Worm (Caenorhabditis elegans): ENCODE data around the gene degl-2.

The degl-2 gene

ce11 chrIV:9669969-9670368 is 26.7 kb downstream of the degl-2 start (continued):
- no peak for TF ChIP-seq nhr-11 (tag; optimal IDR thresholded peaks at IDR 0.05)

ce11 chrIV:9671001-9671652 is 27.8 kb downstream of the degl-2 start:
- TF ChIP-seq hlh-11 (tag; optimal IDR thresholded peaks at IDR 0.05), result peak; percentile 84
- TF ChIP-seq hlh-30 (tag; optimal IDR thresholded peaks at IDR 0.05; ENCODE audit: insufficient read depth), result peak; percentile 77
- no peak for TF ChIP-seq F26F4.8 (GFP tag; conservative IDR thresholded peaks at IDR 0.05)
- no peak for TF ChIP-seq spr-3 (GFP tag; optimal IDR thresholded peaks at IDR 0.05)
- TF ChIP-seq hif-1 (tag; optimal IDR thresholded peaks at IDR 0.05), result peak in 1 of 2 experiments; percentile 37
- no peak for TF ChIP-seq lir-3 (tag; optimal IDR thresholded peaks at IDR 0.05)
- no peak for TF ChIP-seq nhr-41 (GFP tag; IDR thresholded peaks at IDR 0.05)
- no peak for TF ChIP-seq lin-29 (GFP tag; IDR thresholded peaks at IDR 0.05)
- no peak for TF ChIP-seq Y105C5A.15 (GFP tag; IDR thresholded peaks at IDR 0.05)
- TF ChIP-seq ceh-44 (GFP tag; IDR thresholded peaks at IDR 0.05), result no peak
- peak; percentile 45 for TF ChIP-seq duxl-1 (tag; optimal IDR thresholded peaks at IDR 0.05; ENCODE audit: poor library complexity)
- peak; percentile 57; the same call in 1 of the 2 replicates for TF ChIP-seq pha-4 (GFP tag; IDR thresholded peaks at IDR 0.05)
- TF ChIP-seq pha-4 (tag; optimal IDR thresholded peaks at IDR 0.05), result peak; percentile 91
- peak; percentile 86 for TF ChIP-seq dmd-6 (GFP tag; IDR thresholded peaks at IDR 0.05)
- TF ChIP-seq arid-1 (GFP tag; conservative IDR thresholded peaks at IDR 0.05), result no peak
- TF ChIP-seq ceh-28 (tag; optimal IDR thresholded peaks at IDR 0.05), result no peak
- peak; percentile 33 for TF ChIP-seq zip-2 (tag; optimal IDR thresholded peaks at IDR 0.05)
- TF ChIP-seq mep-1 (tag; optimal IDR thresholded peaks at IDR 0.05), result peak; percentile 71
- no peak for TF ChIP-seq jun-1 (tag; optimal IDR thresholded peaks at IDR 0.05)
- peak; percentile 64 to 84 for TF ChIP-seq mdl-1 (tag; optimal IDR thresholded peaks at IDR 0.05)
- peak in 1 of 2 experiments; percentile 95 for TF ChIP-seq unc-62 (GFP tag; optimal IDR thresholded peaks at IDR 0.05 in 1 of 2)
- no peak for TF ChIP-seq unc-62 (tag; optimal IDR thresholded peaks at IDR 0.05)
- no peak for TF ChIP-seq lin-38 (GFP tag; IDR thresholded peaks at IDR 0.05)
- peak; percentile 12 for TF ChIP-seq F10B5.3 (tag; optimal IDR thresholded peaks at IDR 0.05)
- TF ChIP-seq rbr-2 (tag; optimal IDR thresholded peaks at IDR 0.05), result peak; percentile 13
- peak; percentile 86 for TF ChIP-seq mxl-3 (GFP tag; optimal IDR thresholded peaks at IDR 0.05)
- peak; percentile 5 for TF ChIP-seq mes-2 (tag; optimal IDR thresholded peaks at IDR 0.05; ENCODE audit: poor library complexity, severe bottlenecking)
- TF ChIP-seq spr-1 (tag; optimal IDR thresholded peaks at IDR 0.05), result no peak
- TF ChIP-seq nhr-28 (tag; optimal IDR thresholded peaks at IDR 0.05), result peak; percentile 78
- TF ChIP-seq lin-1 (GFP tag; IDR thresholded peaks at IDR 0.05), result 0 out of 2 replicates have a peak, but pooled peaks have one; percentile 12
- no peak for TF ChIP-seq skn-1 (tag; optimal IDR thresholded peaks at IDR 0.05)
- 0 out of 2 replicates have a peak, but pooled peaks have one; percentile 29 for TF ChIP-seq hmg-1.1 (GFP tag; IDR thresholded peaks at IDR 0.05)
- TF ChIP-seq nhr-11 (tag; optimal IDR thresholded peaks at IDR 0.05), result peak; percentile 24
- peak; percentile 94 for TF ChIP-seq dve-1 (tag; optimal IDR thresholded peaks at IDR 0.05; ENCODE audit: insufficient read depth)
- peak; percentile 86 for TF ChIP-seq nhr-77 (tag; optimal IDR thresholded peaks at IDR 0.05)
- no peak for TF ChIP-seq daf-12 (tag; optimal IDR thresholded peaks at IDR 0.05)
- TF ChIP-seq daf-16 (GFP tag; optimal IDR thresholded peaks at IDR 0.05), result peak in 1 of 2 experiments; percentile 39
- TF ChIP-seq daf-16 (tag; optimal IDR thresholded peaks at IDR 0.05), result peak; percentile 84
- peak; percentile 79 for TF ChIP-seq pqm-1 (tag; optimal IDR thresholded peaks at IDR 0.05)
- TF ChIP-seq lsy-2 (tag; optimal IDR thresholded peaks at IDR 0.05), result peak in 1 of 2 experiments; percentile 68
- TF ChIP-seq nhr-48 (tag; optimal IDR thresholded peaks at IDR 0.05), result peak; percentile 82
- TF ChIP-seq aha-1 (tag), result peak; percentile 93
- peak; percentile 30 for TF ChIP-seq nhr-10 (tag; optimal IDR thresholded peaks at IDR 0.05)

Data from whole organism, L4 larva.